Worm (Caenorhabditis elegans) whole organism, L2 larva: ENCODE results near the gene C33C12.1.

Experiments used
- fos-1 ChIP-seq: fragments of 150-350 bp; optimal IDR thresholded peaks from 2 replicates; lab custom pipeline; 2014; ENCODE audit warnings: missing biosample characterization, missing genetic modification characterization
- nhr-25 ChIP-seq: fragments of 150-350 bp; sonication (generic microtip); optimal IDR thresholded peaks from 3 replicates; lab custom pipeline; 2014; ENCODE audit warnings: missing biosample characterization, missing genetic modification characterization
- zag-1 ChIP-seq: fragments of 150-350 bp; optimal IDR thresholded peaks from 2 replicates; lab custom pipeline; 2014; ENCODE audit warnings: missing biosample characterization, missing genetic modification characterization

ce11 chrII:2191383-2191782, 6.7 kb upstream of the C33C12.1 start:
- no peak for TF ChIP-seq nhr-25 (tag; lab: Kevin White, UChicago)
- no peak for TF ChIP-seq fos-1 (tag; lab: Kevin White, UChicago)
- no peak for TF ChIP-seq zag-1 (tag; lab: Kevin White, UChicago)
